Worm (Caenorhabditis elegans) whole organism, L4 larva: ENCODE measurements around the gene F48F7.3.

Source experiments
- Y105C5A.15 ChIP-seq: fragments of 200-800 bp; sonication (Bioruptor generic); IDR thresholded peaks from 2 replicates; pipeline ENCODE4 v1.3.6; 2022; ENCODE audit warnings: missing genetic modification characterization, missing compliant biosample characterization
- Y5F2A.4 ChIP-seq: fragments of 200-800 bp; sonication (Bioruptor generic); optimal IDR thresholded peaks from 2 replicates; lab custom pipeline; 2018; ENCODE audit warnings: mild to moderate bottlenecking, missing genetic modification characterization, missing compliant biosample characterization
- attf-4 ChIP-seq: sonication (generic microtip); optimal IDR thresholded peaks from 3 replicates; lab custom pipeline; 2017; ENCODE audit warnings: missing biosample characterization, missing genetic modification characterization
- ceh-62 ChIP-seq: sonication (generic microtip); optimal IDR thresholded peaks from 2 replicates; lab custom pipeline; 2017; ENCODE audit warnings: missing biosample characterization, missing genetic modification characterization
- snpc-4 ChIP-seq: fragments of 150-350 bp; optimal IDR thresholded peaks from 2 replicates; lab custom pipeline; 2014; ENCODE audit warnings: missing biosample characterization, missing genetic modification characterization
- ztf-7 ChIP-seq: fragments of 150-350 bp; optimal IDR thresholded peaks from 2 replicates; lab custom pipeline; 2014; ENCODE audit warnings: missing biosample characterization, missing genetic modification characterization

Gene F48F7.3

ce11 chrX:14012417-14012816, 49.1 kb downstream of the F48F7.3 start, which contains the start of gene tbc-19:
TSS of gene tbc-19 (minus strand) at chrX:14012517.
- TF ChIP-seq Y5F2A.4 (no peak), attf-4 (tag; lab: Kevin White, UChicago) (no peak), ceh-62 (tag; lab: Kevin White, UChicago) (no peak), ztf-7 (tag; lab: Kevin White, UChicago) (no peak), snpc-4 (no peak), Y105C5A.15 (no peak)
- TF ChIP-seq, all 104 proteins: peak for 0
